Worm (Caenorhabditis elegans) whole organism, late embryonic: Measurements from ENCODE around the gene C02F4.5.

Experiments used
- dmd-4 ChIP-seq: sonication (generic microtip); optimal IDR thresholded peaks from 2 replicates; lab custom pipeline; 2016; ENCODE audit warnings: borderline replicate concordance, missing genetic modification characterization, missing compliant biosample characterization
- pat-9 ChIP-seq: fragments of 200-800 bp; sonication (Bioruptor generic); optimal IDR thresholded peaks from 2 replicates; lab custom pipeline; 2018; ENCODE audit warnings: mild to moderate bottlenecking, missing genetic modification characterization, moderate library complexity, missing compliant biosample characterization

ce11 chrIV:10538584-10538983 is 14.6 kb upstream of the C02F4.5 start, which contains the start of gene T07G12.4:
- TF ChIP-seq pat-9 (tag; lab: Kevin White, UChicago): no peak
- TF ChIP-seq dmd-4: no peak
